Worm (Caenorhabditis elegans) whole organism, L4 larva: ENCODE data around the gene Y108G3AL.2.
A peak's percentile ranks its signal among the peaks of the same experiment; 100 is the strongest.

Experiments used
- F26F4.8 ChIP-seq: fragments of 200-800 bp; sonication (Bioruptor generic); conservative IDR thresholded peaks from 2 replicates; pipeline ENCODE4 v1.3.6; 2022; ENCODE audit warnings: missing genetic modification characterization, missing compliant biosample characterization
- F37D6.2 ChIP-seq: sonication (generic microtip); optimal IDR thresholded peaks from 2 replicates; lab custom pipeline; 2016; ENCODE audit warnings: mild to moderate bottlenecking, missing genetic modification characterization, missing compliant biosample characterization
- F44E2.7 ChIP-seq: fragments of 200-800 bp; sonication (Bioruptor generic); IDR thresholded peaks from 2 replicates; pipeline ENCODE4 v2.1.2; 2022; ENCODE audit warnings: missing genetic modification characterization, missing compliant biosample characterization
- F49E8.2 ChIP-seq: sonication (generic microtip); optimal IDR thresholded peaks from 2 replicates; lab custom pipeline; 2016; ENCODE audit warnings: missing compliant biosample characterization, mild to moderate bottlenecking, missing genetic modification characterization, borderline replicate concordance
- T20F7.1 ChIP-seq: fragments of 200-800 bp; sonication (Bioruptor generic); optimal IDR thresholded peaks from 2 replicates; lab custom pipeline; 2018; ENCODE audit warnings: mild to moderate bottlenecking, missing genetic modification characterization, missing compliant biosample characterization
- ama-1 ChIP-seq: fragments of 150-350 bp; optimal IDR thresholded peaks from 2 replicates; lab custom pipeline; 2014; ENCODE audit warnings: inconsistent platforms, mixed read lengths
- ceh-28 ChIP-seq: fragments of 150-350 bp; optimal IDR thresholded peaks from 2 replicates; lab custom pipeline; 2014; ENCODE audit warnings: missing biosample characterization, missing genetic modification reagents, missing genetic modification characterization
- ceh-62 ChIP-seq: sonication (generic microtip); optimal IDR thresholded peaks from 2 replicates; lab custom pipeline; 2017; ENCODE audit warnings: missing biosample characterization, missing genetic modification characterization
- ceh-82 ChIP-seq: sonication (generic microtip); optimal IDR thresholded peaks from 2 replicates; lab custom pipeline; 2017; ENCODE audit warnings: missing biosample characterization, missing genetic modification characterization
- cey-2 ChIP-seq: sonication (generic microtip); optimal IDR thresholded peaks from 3 replicates; lab custom pipeline; 2017; ENCODE audit warnings: missing genetic modification characterization, mild to moderate bottlenecking, missing compliant biosample characterization, antibody characterized with exemption, borderline replicate concordance; ENCODE audit not compliant: insufficient read depth
- daf-16 ChIP-seq, 3 experiments: sonication (generic microtip); optimal IDR thresholded peaks; 2 replicates each; lab custom pipeline; 2016 to 2017; ENCODE audit warnings: missing genetic modification characterization in 3 of 3, missing genetic modification reagents in 3 of 3, mild to moderate bottlenecking in 2 of 3, missing compliant biosample characterization in 2 of 3, missing biosample characterization in 1 of 3, moderate library complexity in 1 of 3
- daf-19 ChIP-seq: fragments of 200-800 bp; sonication (Bioruptor generic); conservative IDR thresholded peaks from 2 replicates; pipeline ENCODE4 v1.3.6; 2022; ENCODE audit warnings: missing genetic modification characterization, missing compliant biosample characterization
- daf-8 ChIP-seq: fragments of 200-800 bp; sonication (Bioruptor generic); IDR thresholded peaks from 2 replicates; pipeline ENCODE4 v1.3.6; 2022; ENCODE audit warnings: missing genetic modification characterization, missing compliant biosample characterization
- dmd-6 ChIP-seq: fragments of 200-800 bp; sonication (Bioruptor generic); IDR thresholded peaks from 2 replicates; pipeline ENCODE4 v1.3.6; 2022; ENCODE audit warnings: missing genetic modification reagents, missing genetic modification characterization, missing compliant biosample characterization
- dmd-8 ChIP-seq: fragments of 200-800 bp; sonication (Bioruptor generic); IDR thresholded peaks from 2 replicates; pipeline ENCODE4 v1.3.6; 2022; ENCODE audit warnings: missing genetic modification characterization, missing compliant biosample characterization
- dmd-9 ChIP-seq: fragments of 200-800 bp; sonication (Bioruptor generic); IDR thresholded peaks from 2 replicates; pipeline ENCODE4 v1.3.6; 2022; ENCODE audit warnings: missing genetic modification reagents, missing genetic modification characterization, missing compliant biosample characterization
- duxl-1 ChIP-seq: sonication (generic microtip); optimal IDR thresholded peaks from 2 replicates; lab custom pipeline; 2016; ENCODE audit warnings: mild to moderate bottlenecking, missing genetic modification characterization, moderate library complexity, missing compliant biosample characterization; ENCODE audit not compliant: poor library complexity
- dve-1 ChIP-seq: sonication (generic microtip); optimal IDR thresholded peaks from 2 replicates; lab custom pipeline; 2017; ENCODE audit warnings: antibody characterized with exemption, mild to moderate bottlenecking, missing genetic modification characterization, missing compliant biosample characterization; ENCODE audit not compliant: insufficient read depth
- egl-43 ChIP-seq: fragments of 200-800 bp; sonication (Bioruptor generic); IDR thresholded peaks from 2 replicates; pipeline ENCODE4 v1.3.6; 2022; ENCODE audit warnings: missing genetic modification reagents, missing genetic modification characterization, missing compliant biosample characterization
- gei-8 ChIP-seq: fragments of 200-800 bp; sonication (Bioruptor generic); optimal IDR thresholded peaks from 2 replicates; lab custom pipeline; 2018; ENCODE audit warnings: mild to moderate bottlenecking, missing genetic modification characterization, missing compliant biosample characterization
- hlh-11 ChIP-seq: fragments of 200-800 bp; sonication (Bioruptor generic); optimal IDR thresholded peaks from 2 replicates; lab custom pipeline; 2018; ENCODE audit warnings: mild to moderate bottlenecking, missing genetic modification characterization, missing compliant biosample characterization
- hlh-30 ChIP-seq: sonication (generic microtip); optimal IDR thresholded peaks from 2 replicates; lab custom pipeline; 2017; ENCODE audit warnings: antibody characterized with exemption, mild to moderate bottlenecking, missing genetic modification characterization, missing compliant biosample characterization; ENCODE audit not compliant: insufficient read depth
- hmg-1.1 ChIP-seq: fragments of 200-800 bp; sonication (Bioruptor generic); IDR thresholded peaks from 2 replicates; pipeline ENCODE4 v1.3.6; 2022; ENCODE audit warnings: missing genetic modification reagents, missing genetic modification characterization, missing compliant biosample characterization
- lin-1 ChIP-seq: fragments of 200-800 bp; sonication (Bioruptor generic); IDR thresholded peaks from 2 replicates; pipeline ENCODE4 v1.3.6; 2022; ENCODE audit warnings: missing genetic modification reagents, missing genetic modification characterization, missing compliant biosample characterization
- lin-15B ChIP-seq: fragments of 150-350 bp; sonication (generic microtip); optimal IDR thresholded peaks from 3 replicates; lab custom pipeline; 2014; ENCODE audit warnings: missing biosample characterization, missing genetic modification characterization
- lin-29 ChIP-seq: fragments of 200-800 bp; sonication (Bioruptor generic); IDR thresholded peaks from 2 replicates; pipeline ENCODE4 v1.3.6; 2022; ENCODE audit warnings: missing genetic modification reagents, missing genetic modification characterization, missing compliant biosample characterization
- lin-38 ChIP-seq: fragments of 200-800 bp; sonication (Bioruptor generic); IDR thresholded peaks from 2 replicates; pipeline ENCODE4 v1.3.6; 2022; ENCODE audit warnings: missing genetic modification reagents, missing genetic modification characterization, missing compliant biosample characterization
- lin-39 ChIP-seq: fragments of 150-350 bp; optimal IDR thresholded peaks from 2 replicates; lab custom pipeline; 2014; ENCODE audit warnings: missing biosample characterization, missing genetic modification reagents, missing genetic modification characterization
- lir-3 ChIP-seq: sonication (generic microtip); optimal IDR thresholded peaks from 2 replicates; lab custom pipeline; 2016; ENCODE audit warnings: mild to moderate bottlenecking, missing genetic modification characterization, missing compliant biosample characterization
- madf-5 ChIP-seq, 2 experiments: fragments of 200-800 bp; sonication (Bioruptor generic); IDR thresholded peaks; 2 replicates each; pipeline ENCODE4 v1.3.6; 2022; ENCODE audit warnings: missing compliant biosample characterization in 2 of 2, missing genetic modification characterization in 2 of 2
- mep-1 ChIP-seq: fragments of 150-350 bp; sonication (generic microtip); optimal IDR thresholded peaks from 3 replicates; lab custom pipeline; 2014; ENCODE audit warnings: missing biosample characterization, missing genetic modification characterization
- mes-2 ChIP-seq: sonication (generic microtip); optimal IDR thresholded peaks from 2 replicates; lab custom pipeline; 2016; ENCODE audit warnings: missing genotype, mild to moderate bottlenecking, missing genetic modification characterization, missing compliant biosample characterization; ENCODE audit not compliant: poor library complexity, severe bottlenecking
- mxl-3 ChIP-seq: fragments of 200-800 bp; sonication (Bioruptor generic); optimal IDR thresholded peaks from 2 replicates; lab custom pipeline; 2018; ENCODE audit warnings: mild to moderate bottlenecking, missing genetic modification characterization, missing compliant biosample characterization
- nhr-102 ChIP-seq: sonication (generic microtip); optimal IDR thresholded peaks from 2 replicates; lab custom pipeline; 2016; ENCODE audit warnings: mild to moderate bottlenecking, missing genetic modification characterization, moderate library complexity, missing compliant biosample characterization
- nhr-11 ChIP-seq: fragments of 150-350 bp; optimal IDR thresholded peaks from 2 replicates; lab custom pipeline; 2014; ENCODE audit warnings: missing biosample characterization, missing genetic modification characterization
- nhr-237 ChIP-seq: sonication (generic microtip); optimal IDR thresholded peaks from 2 replicates; lab custom pipeline; 2017; ENCODE audit warnings: missing biosample characterization, missing genetic modification characterization
- nhr-28 ChIP-seq: fragments of 150-350 bp; optimal IDR thresholded peaks from 2 replicates; lab custom pipeline; 2014; ENCODE audit warnings: missing biosample characterization, missing genetic modification characterization
- nhr-48 ChIP-seq: sonication (generic microtip); optimal IDR thresholded peaks from 2 replicates; lab custom pipeline; 2016; ENCODE audit warnings: mild to moderate bottlenecking, missing genetic modification characterization, missing compliant biosample characterization
- nhr-6 ChIP-seq: fragments of 150-350 bp; optimal IDR thresholded peaks from 2 replicates; lab custom pipeline; 2014; ENCODE audit warnings: missing biosample characterization, missing genetic modification characterization
- nhr-76 ChIP-seq: fragments of 150-350 bp; optimal IDR thresholded peaks from 2 replicates; lab custom pipeline; 2014; ENCODE audit warnings: missing biosample characterization, missing genetic modification characterization
- pha-4 ChIP-seq, 2 experiments: fragments of 150-350 bp in 1 of 2; fragments of 200-800 bp in 1 of 2; sonication (Bioruptor generic) in 1 of 2; IDR thresholded peaks in 1 of 2; optimal IDR thresholded peaks in 1 of 2; 2 replicates each; pipeline versions ENCODE4 v1.3.6 to Lab custom; 2014 to 2022; ENCODE audit warnings: missing genetic modification characterization in 2 of 2, missing genetic modification reagents in 2 of 2, missing biosample characterization in 1 of 2, missing compliant biosample characterization in 1 of 2
- pqm-1 ChIP-seq: sonication (generic microtip); optimal IDR thresholded peaks from 2 replicates; lab custom pipeline; 2017; ENCODE audit warnings: missing biosample characterization, missing genetic modification characterization
- set-16 ChIP-seq: fragments of 200-800 bp; sonication (Bioruptor generic); IDR thresholded peaks from 2 replicates; pipeline ENCODE4 v1.3.6; 2022; ENCODE audit warnings: missing genetic modification reagents, missing genetic modification characterization, missing compliant biosample characterization
- skn-1 ChIP-seq: fragments of 150-350 bp; optimal IDR thresholded peaks from 2 replicates; lab custom pipeline; 2014; ENCODE audit warnings: missing biosample characterization, missing genetic modification characterization
- snpc-1.2 ChIP-seq: fragments of 200-800 bp; sonication (Bioruptor generic); IDR thresholded peaks from 2 replicates; pipeline ENCODE4 v1.3.6; 2022; ENCODE audit warnings: missing genetic modification reagents, missing genetic modification characterization, missing compliant biosample characterization
- spr-3 ChIP-seq: fragments of 200-800 bp; sonication (Bioruptor generic); optimal IDR thresholded peaks from 2 replicates; lab custom pipeline; 2018; ENCODE audit warnings: mild to moderate bottlenecking, missing genetic modification characterization, missing compliant biosample characterization
- unc-130 ChIP-seq: sonication (generic microtip); optimal IDR thresholded peaks from 2 replicates; lab custom pipeline; 2016; ENCODE audit warnings: missing genetic modification reagents, missing genetic modification characterization, missing compliant biosample characterization
- zip-11 ChIP-seq: fragments of 200-800 bp; sonication (Bioruptor generic); IDR thresholded peaks from 2 replicates; pipeline ENCODE4 v1.3.6; 2022; ENCODE audit warnings: missing genetic modification characterization, missing compliant biosample characterization
- zip-2 ChIP-seq: fragments of 150-350 bp; optimal IDR thresholded peaks from 2 replicates; lab custom pipeline; 2014; ENCODE audit warnings: missing biosample characterization, missing genetic modification characterization

Gene Y108G3AL.2

DNA sequence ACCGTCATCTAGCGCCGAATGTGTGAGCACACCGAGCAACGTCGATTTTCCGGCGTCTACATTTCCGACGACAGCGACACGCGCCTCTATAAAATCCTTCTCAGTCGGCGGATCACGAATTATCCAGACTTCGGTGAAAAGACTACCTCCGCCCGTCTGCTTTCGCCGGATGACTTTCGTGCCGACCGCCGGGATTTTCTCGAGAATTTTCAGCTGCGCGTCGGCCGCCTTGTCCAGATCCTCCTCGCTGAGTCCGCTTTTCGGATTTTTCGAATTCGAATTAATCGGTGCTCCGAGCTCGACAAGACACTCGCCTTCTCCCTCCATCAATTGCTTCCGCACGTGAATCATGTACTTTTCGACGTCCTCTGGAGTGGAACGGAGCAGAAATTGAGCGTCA lies 44.5 kb upstream of the Y108G3AL.2 start:
- TF ChIP-seq set-16 (GFP tag; lab: Robert Waterston, UW): peak; percentile 81
- TF ChIP-seq egl-43 (GFP tag; lab: Robert Waterston, UW): 0 out of 2 replicates have a peak, but pooled peaks have one; percentile 7
- TF ChIP-seq cey-2: no peak

DNA sequence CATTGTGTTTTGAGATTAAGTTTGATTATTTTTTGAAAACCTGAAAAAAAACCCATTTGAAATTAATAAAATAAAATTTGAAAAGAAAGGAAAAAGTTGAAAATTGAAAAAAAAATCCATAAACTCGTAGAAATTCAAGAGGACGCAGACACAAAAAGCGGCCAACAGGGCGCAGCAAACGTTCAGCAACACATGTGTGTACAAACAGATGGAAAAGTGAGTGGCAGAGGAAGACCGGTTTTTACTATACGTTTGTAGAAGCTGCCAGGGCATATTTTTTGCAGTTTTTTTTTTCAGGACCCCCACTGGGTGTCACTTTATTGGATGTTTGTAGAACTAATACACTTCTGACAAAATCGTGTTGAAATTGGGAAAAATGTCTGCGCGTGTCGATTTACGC lies 44.0 kb upstream of the Y108G3AL.2 start, which contains the start of gene cgp-1:
TSS of gene cgp-1 (minus strand) at position 40 of the 400 bp plus-strand sequence.
- TF ChIP-seq dve-1 (tag; lab: Kevin White, UChicago): no peak
- no peak for TF ChIP-seq lin-15B
- no peak for TF ChIP-seq lir-3 (tag; lab: Kevin White, UChicago)
- no peak for TF ChIP-seq lin-29 (GFP tag; lab: Robert Waterston, UW)
- no peak for TF ChIP-seq madf-5 (GFP tag; IDR thresholded peaks at IDR 0.05; lab: Robert Waterston, UW)
- TF ChIP-seq unc-130 (GFP tag; lab: Kevin White, UChicago): no peak
- no peak for TF ChIP-seq zip-11 (GFP tag; lab: Robert Waterston, UW)
- TF ChIP-seq nhr-102 (tag; lab: Kevin White, UChicago): no peak
- TF ChIP-seq pha-4 (GFP tag; IDR thresholded peaks at IDR 0.05; lab: Robert Waterston, UW): no peak; the same call in 1 of the 2 replicates
- peak; percentile 17 for TF ChIP-seq pha-4 (tag; optimal IDR thresholded peaks at IDR 0.05; lab: Kevin White, UChicago)
- TF ChIP-seq dmd-8: no peak
- peak; percentile 13 for TF ChIP-seq hlh-30
- TF ChIP-seq skn-1 (tag; lab: Kevin White, UChicago): no peak
- TF ChIP-seq gei-8 (GFP tag; lab: Kevin White, UChicago): no peak
- no peak for TF ChIP-seq dmd-9 (GFP tag; lab: Robert Waterston, UW)
- no peak for TF ChIP-seq F37D6.2 (tag; lab: Kevin White, UChicago)
- peak; percentile 19 for TF ChIP-seq nhr-6
- no peak for TF ChIP-seq T20F7.1
- TF ChIP-seq mes-2 (tag; lab: Kevin White, UChicago): peak; percentile 46
- TF ChIP-seq pqm-1: no peak
- no peak for TF ChIP-seq duxl-1 (tag; lab: Kevin White, UChicago)
- no peak for TF ChIP-seq dmd-6
- TF ChIP-seq nhr-11 (tag; lab: Kevin White, UChicago): no peak
- no peak for TF ChIP-seq F44E2.7 (GFP tag; lab: Robert Waterston, UW)
- peak; percentile 42 for TF ChIP-seq mep-1 (tag; lab: Kevin White, UChicago)
- TF ChIP-seq spr-3 (GFP tag; lab: Kevin White, UChicago): no peak
- 0 out of 2 replicates have a peak, but pooled peaks have one; percentile 26 for TF ChIP-seq hmg-1.1 (GFP tag; lab: Robert Waterston, UW)
- TF ChIP-seq lin-39 (tag; lab: Kevin White, UChicago): no peak
- TF ChIP-seq nhr-237 (tag; lab: Kevin White, UChicago): no peak
- peak; percentile 54 for TF ChIP-seq hlh-11 (tag; lab: Kevin White, UChicago)
- no peak for TF ChIP-seq ceh-82 (tag; lab: Kevin White, UChicago)
- no peak for TF ChIP-seq ceh-28 (tag; lab: Kevin White, UChicago)
- TF ChIP-seq daf-16 (GFP tag; optimal IDR thresholded peaks at IDR 0.05; lab: Kevin White, UChicago): no peak
- peak; percentile 45 for TF ChIP-seq daf-16 (tag; optimal IDR thresholded peaks at IDR 0.05; lab: Kevin White, UChicago)
- no peak for TF ChIP-seq F26F4.8 (GFP tag; lab: Robert Waterston, UW)
- no peak for TF ChIP-seq F49E8.2 (tag; lab: Kevin White, UChicago)
- TF ChIP-seq nhr-28 (tag; lab: Kevin White, UChicago): peak; percentile 30
- no peak for TF ChIP-seq snpc-1.2 (GFP tag; lab: Robert Waterston, UW)
- no peak for TF ChIP-seq daf-8 (GFP tag; lab: Robert Waterston, UW)
- TF ChIP-seq nhr-76 (tag; lab: Kevin White, UChicago): no peak
- no peak for TF ChIP-seq zip-2
- peak; percentile 32 for TF ChIP-seq lin-38 (GFP tag; lab: Robert Waterston, UW)
- no peak for TF ChIP-seq ceh-62 (tag; lab: Kevin White, UChicago)
- TF ChIP-seq nhr-48 (tag; lab: Kevin White, UChicago): no peak
- TF ChIP-seq mxl-3 (GFP tag; lab: Kevin White, UChicago): peak; percentile 62
- no peak for TF ChIP-seq ama-1 (lab: Kevin White, UChicago)
- no peak for TF ChIP-seq lin-1 (GFP tag; lab: Robert Waterston, UW)
- TF ChIP-seq daf-19 (GFP tag; lab: Robert Waterston, UW): no peak
